Fruit fly (Drosophila melanogaster) whole organism, wandering third instar larva: ENCODE results near the gene CG10140.

Source experiments
- Abd-B ChIP-seq: fragments of >200 bp; optimal IDR thresholded peaks from 2 replicates; lab custom pipeline; 2017; ENCODE audit warnings: missing biosample characterization, missing genetic modification characterization
- CG32264 ChIP-seq: fragments of 200-800 bp; sonication (Bioruptor generic); optimal IDR thresholded peaks from 2 replicates; lab custom pipeline; 2016; ENCODE audit warnings: missing biosample characterization, missing genetic modification characterization
- CG9705 ChIP-seq: fragments of 200-800 bp; sonication (Bioruptor generic); optimal IDR thresholded peaks from 2 replicates; lab custom pipeline; 2018; ENCODE audit warnings: missing biosample characterization, mild to moderate bottlenecking, missing genetic modification characterization
- CrebA ChIP-seq: fragments of 200-800 bp; sonication (Bioruptor generic); optimal IDR thresholded peaks from 2 replicates; lab custom pipeline; 2016; ENCODE audit warnings: missing biosample characterization, mild to moderate bottlenecking, missing genetic modification characterization, borderline replicate concordance
- Dfd ChIP-seq: fragments of >200 bp; optimal IDR thresholded peaks from 2 replicates; lab custom pipeline; 2017; ENCODE audit warnings: missing biosample characterization, missing genetic modification characterization
- GATAd ChIP-seq: sonication (Bioruptor generic); optimal IDR thresholded peaks from 2 replicates; lab custom pipeline; 2016; ENCODE audit warnings: missing biosample characterization, missing genetic modification characterization
- HLH106 ChIP-seq: fragments of 200-800 bp; optimal IDR thresholded peaks from 3 replicates; lab custom pipeline; 2019; ENCODE audit warnings: missing biosample characterization, mild to moderate bottlenecking, missing genetic modification characterization, moderate library complexity
- Hnf4 ChIP-seq: fragments of 200-800 bp; sonication (Bioruptor generic); optimal IDR thresholded peaks from 2 replicates; lab custom pipeline; 2016; ENCODE audit warnings: missing biosample characterization, mild to moderate bottlenecking, missing genetic modification characterization
- Hr78 ChIP-seq: fragments of >200 bp; optimal IDR thresholded peaks from 2 replicates; lab custom pipeline; 2017; ENCODE audit warnings: missing biosample characterization, missing genetic modification characterization
- Jra ChIP-seq: sonication (Bioruptor generic); optimal IDR thresholded peaks from 2 replicates; lab custom pipeline; 2016; ENCODE audit warnings: missing biosample characterization, missing genetic modification characterization
- Mio ChIP-seq: sonication (Bioruptor generic); optimal IDR thresholded peaks from 2 replicates; lab custom pipeline; 2016; ENCODE audit warnings: missing biosample characterization, missing genetic modification characterization
- Myc ChIP-seq: fragments of >200 bp; optimal IDR thresholded peaks from 2 replicates; lab custom pipeline; 2017
- OdsH ChIP-seq: fragments of 200-800 bp; sonication (Bioruptor generic); optimal IDR thresholded peaks from 2 replicates; lab custom pipeline; 2016; ENCODE audit warnings: missing biosample characterization, mild to moderate bottlenecking, missing genetic modification characterization
- Vsx2 ChIP-seq: fragments of 200-300, 225-300 bp; sonication (Bioruptor generic); optimal IDR thresholded peaks from 2 replicates; lab custom pipeline; 2018; ENCODE audit warnings: missing biosample characterization, missing genetic modification characterization; ENCODE audit not compliant: partially characterized antibody
- brk ChIP-seq: fragments of 200-800 bp; sonication (Bioruptor generic); optimal IDR thresholded peaks from 2 replicates; lab custom pipeline; 2016; ENCODE audit warnings: missing biosample characterization, mild to moderate bottlenecking, missing genetic modification characterization
- dl ChIP-seq, 2 experiments: fragments of 175-275, 200-275 bp in 1 of 2; fragments of 200-275 bp in 1 of 2; sonication (Bioruptor generic); optimal IDR thresholded peaks; lab custom pipeline; 2018; ENCODE audit warnings: mild to moderate bottlenecking in 2 of 2, missing biosample characterization in 2 of 2, missing genetic modification characterization in 2 of 2, moderate library complexity in 2 of 2; ENCODE audit not compliant: partially characterized antibody in 2 of 2, insufficient read depth in 1 of 2
- dmrt93B ChIP-seq: fragments of 200-800 bp; sonication (Bioruptor generic); optimal IDR thresholded peaks from 2 replicates; lab custom pipeline; 2018; ENCODE audit warnings: missing biosample characterization, mild to moderate bottlenecking, missing genetic modification characterization
- dsf ChIP-seq: sonication (Bioruptor generic); optimal IDR thresholded peaks from 2 replicates; lab custom pipeline; 2016; ENCODE audit warnings: missing biosample characterization, missing genetic modification characterization, borderline replicate concordance
- ey ChIP-seq: fragments of 200-800 bp; sonication (Bioruptor generic); optimal IDR thresholded peaks from 2 replicates; lab custom pipeline; 2016; ENCODE audit warnings: missing biosample characterization, missing genetic modification characterization
- foxo ChIP-seq, 2 experiments: fragments of 200-800 bp; sonication (Bioruptor generic); optimal IDR thresholded peaks; 2 replicates in 1 of 2; 3 replicates in 1 of 2; lab custom pipeline; 2016 to 2017; ENCODE audit warnings: missing biosample characterization in 2 of 2, missing genetic modification characterization in 2 of 2
- fru ChIP-seq: fragments of 200-800 bp; sonication (Bioruptor generic); optimal IDR thresholded peaks from 3 replicates; lab custom pipeline; 2016; ENCODE audit warnings: missing biosample characterization, mild to moderate bottlenecking, missing genetic modification characterization
- h ChIP-seq: fragments of 200-800 bp; sonication (Bioruptor generic); optimal IDR thresholded peaks from 3 replicates; lab custom pipeline; 2016; ENCODE audit warnings: missing biosample characterization, mild to moderate bottlenecking, missing genetic modification characterization
- jim ChIP-seq: fragments of 175-275, 200-325 bp; sonication (Bioruptor generic); optimal IDR thresholded peaks from 2 replicates; lab custom pipeline; 2016; ENCODE audit warnings: missing biosample characterization, mild to moderate bottlenecking, missing genetic modification characterization
- lola ChIP-seq: fragments of >200 bp; optimal IDR thresholded peaks from 2 replicates; lab custom pipeline; 2017; ENCODE audit warnings: missing biosample characterization, missing genetic modification characterization
- pan ChIP-seq: fragments of >200 bp; optimal IDR thresholded peaks from 2 replicates; lab custom pipeline; 2017
- psq ChIP-seq: fragments of 200-800 bp; sonication (Bioruptor generic); optimal IDR thresholded peaks from 3 replicates; lab custom pipeline; 2017; ENCODE audit warnings: missing biosample characterization, mild to moderate bottlenecking, missing genetic modification characterization, moderate library complexity
- sage ChIP-seq: fragments of 200-800 bp; sonication (Bioruptor generic); optimal IDR thresholded peaks from 2 replicates; lab custom pipeline; 2016; ENCODE audit warnings: missing biosample characterization, mild to moderate bottlenecking, missing genetic modification characterization
- sv ChIP-seq: fragments of 200-800 bp; sonication (Bioruptor generic); optimal IDR thresholded peaks from 3 replicates; lab custom pipeline; 2016; ENCODE audit warnings: missing biosample characterization, missing genetic modification characterization
- tai ChIP-seq: sonication (Bioruptor generic); optimal IDR thresholded peaks from 2 replicates; lab custom pipeline; 2016; ENCODE audit warnings: missing biosample characterization, missing genetic modification characterization
- usp ChIP-seq: fragments of >200 bp; optimal IDR thresholded peaks from 2 replicates; lab custom pipeline; 2017; ENCODE audit warnings: missing biosample characterization, missing genetic modification characterization
- woc ChIP-seq: sonication (Bioruptor generic); optimal IDR thresholded peaks from 2 replicates; lab custom pipeline; 2016; ENCODE audit warnings: missing biosample characterization, mild to moderate bottlenecking, missing genetic modification characterization

The CG10140 gene

dm6 chr3L:13397656-13398055 is 42.6 kb downstream of the CG10140 start:
- TF ChIP-seq psq: no peak
- TF ChIP-seq foxo (GFP tag; optimal IDR thresholded peaks at IDR 0.05; lab: Kevin White, UChicago): no peak
- TF ChIP-seq Mio (GFP tag; lab: Kevin White, UChicago): no peak
- TF ChIP-seq lola: no peak
- TF ChIP-seq HLH106 (tag; lab: Kevin White, UChicago): no peak
- TF ChIP-seq pan: no peak
- TF ChIP-seq CG32264: no peak
- no peak for TF ChIP-seq sage (GFP tag; lab: Kevin White, UChicago)
- TF ChIP-seq brk (GFP tag; lab: Kevin White, UChicago): no peak
- no peak for TF ChIP-seq Vsx2 (GFP tag; lab: Kevin White, UChicago)
- TF ChIP-seq OdsH (GFP tag; lab: Kevin White, UChicago): no peak
- TF ChIP-seq CG9705 (GFP tag; lab: Kevin White, UChicago): no peak
- no peak for TF ChIP-seq dmrt93B (GFP tag; lab: Kevin White, UChicago)
- TF ChIP-seq ey (GFP tag; lab: Kevin White, UChicago): no peak
- no peak for TF ChIP-seq Myc (lab: Kevin White, UChicago)
- no peak for TF ChIP-seq jim (GFP tag; lab: Kevin White, UChicago)
- TF ChIP-seq Hr78 (GFP tag; lab: Kevin White, UChicago): no peak

- no peak for TF ChIP-seq h (GFP tag; lab: Kevin White, UChicago)
- TF ChIP-seq foxo (GFP tag; optimal IDR thresholded peaks at IDR 0.05; lab: Kevin White, UChicago): peak in 1 of 2 experiments; percentile 20
- TF ChIP-seq HLH106 (tag; lab: Kevin White, UChicago): peak; percentile 23
- peak; percentile 22 for TF ChIP-seq OdsH (GFP tag; lab: Kevin White, UChicago)
Measured at dm6 chr3L:13393538-13393937, 46.7 kb downstream of the CG10140 start.

- TF ChIP-seq woc (GFP tag; lab: Kevin White, UChicago): no peak
- no peak for TF ChIP-seq fru (GFP tag; lab: Kevin White, UChicago)
- TF ChIP-seq dl (GFP tag; optimal IDR thresholded peaks at IDR 0.05; lab: Kevin White, UChicago; ENCODE audit: insufficient read depth in 1 of 2, partially characterized antibody in 2 of 2): no peak
- no peak for TF ChIP-seq GATAd (GFP tag; lab: Kevin White, UChicago)
- TF ChIP-seq dsf (GFP tag; lab: Kevin White, UChicago): no peak
- TF ChIP-seq CrebA (GFP tag; lab: Kevin White, UChicago): no peak
- no peak for TF ChIP-seq Hnf4 (GFP tag; lab: Kevin White, UChicago)
- TF ChIP-seq CG32264: no peak
- TF ChIP-seq OdsH (GFP tag; lab: Kevin White, UChicago): no peak
- TF ChIP-seq Dfd: no peak
- TF ChIP-seq jim (GFP tag; lab: Kevin White, UChicago): no peak
- TF ChIP-seq tai (GFP tag; lab: Kevin White, UChicago): no peak
- TF ChIP-seq ey (GFP tag; lab: Kevin White, UChicago): no peak
- TF ChIP-seq Hr78 (GFP tag; lab: Kevin White, UChicago): no peak
- TF ChIP-seq Jra (GFP tag; lab: Kevin White, UChicago): no peak
- TF ChIP-seq Abd-B: no peak
- TF ChIP-seq Mio (GFP tag; lab: Kevin White, UChicago): no peak
- TF ChIP-seq sv (GFP tag; lab: Kevin White, UChicago): no peak
- TF ChIP-seq usp (GFP tag; lab: Kevin White, UChicago): no peak
- TF ChIP-seq, all 38 proteins: peak for 0
Measured at dm6 chr3L:13389834-13390233, 50.4 kb downstream of the CG10140 start, which contains the start of gene Poc1. TSS of gene Poc1 (minus strand) at chr3L:13390006.
